Worm (Caenorhabditis elegans): ENCODE measurements around the gene memi-3.
A peak's percentile ranks its signal among the peaks of the same experiment; 100 is the strongest.

memi-3 gene

DNA sequence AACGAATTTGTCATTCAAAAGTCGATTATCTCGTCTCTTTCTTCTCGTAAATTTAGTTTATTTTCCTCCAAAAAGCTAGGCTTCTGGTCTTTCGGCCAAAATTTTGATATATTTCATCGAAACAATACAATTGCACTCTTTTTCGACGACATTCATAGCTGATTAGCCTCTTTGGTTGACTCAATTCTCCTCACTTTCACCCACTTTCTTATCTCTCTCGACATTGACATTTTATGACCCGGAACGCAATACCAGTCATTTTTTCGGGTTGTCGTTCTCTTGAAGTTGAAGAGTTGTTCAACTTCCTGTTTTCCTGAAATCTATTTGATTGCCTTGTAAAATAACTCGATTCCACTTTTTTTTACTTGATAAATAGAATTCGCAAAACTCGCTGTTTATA, 31.4 kb upstream of the memi-3 start:
- no peak for TF ChIP-seq tbx-2 (tag; optimal IDR thresholded peaks at IDR 0.05)
- TF ChIP-seq pqm-1 (tag; optimal IDR thresholded peaks at IDR 0.05) = no peak
- no peak for TF ChIP-seq zip-5 (tag; optimal IDR thresholded peaks at IDR 0.05)
- no peak for TF ChIP-seq ceh-2 (tag; optimal IDR thresholded peaks at IDR 0.05)
- no peak for TF ChIP-seq nhr-232 (tag; optimal IDR thresholded peaks at IDR 0.05)
- TF ChIP-seq hlh-13 (GFP tag; optimal IDR thresholded peaks at IDR 0.05) = no peak
- TF ChIP-seq dmd-4 (tag; optimal IDR thresholded peaks at IDR 0.05; ENCODE audit: borderline replicate concordance) = no peak
- no peak for TF ChIP-seq tbx-7 (tag; optimal IDR thresholded peaks at IDR 0.05)
- TF ChIP-seq elt-2 (tag; optimal IDR thresholded peaks at IDR 0.05) = no peak
- no peak for TF ChIP-seq hlh-30 (tag; optimal IDR thresholded peaks at IDR 0.05; ENCODE audit: insufficient read depth)
- no peak for TF ChIP-seq pax-1 (tag; optimal IDR thresholded peaks at IDR 0.05)
- no peak for TF ChIP-seq elt-4 (tag; optimal IDR thresholded peaks at IDR 0.05)
- TF ChIP-seq lin-11 (tag; optimal IDR thresholded peaks at IDR 0.05) = no peak
- no peak for TF ChIP-seq ceh-18 (tag; optimal IDR thresholded peaks at IDR 0.05)

DNA sequence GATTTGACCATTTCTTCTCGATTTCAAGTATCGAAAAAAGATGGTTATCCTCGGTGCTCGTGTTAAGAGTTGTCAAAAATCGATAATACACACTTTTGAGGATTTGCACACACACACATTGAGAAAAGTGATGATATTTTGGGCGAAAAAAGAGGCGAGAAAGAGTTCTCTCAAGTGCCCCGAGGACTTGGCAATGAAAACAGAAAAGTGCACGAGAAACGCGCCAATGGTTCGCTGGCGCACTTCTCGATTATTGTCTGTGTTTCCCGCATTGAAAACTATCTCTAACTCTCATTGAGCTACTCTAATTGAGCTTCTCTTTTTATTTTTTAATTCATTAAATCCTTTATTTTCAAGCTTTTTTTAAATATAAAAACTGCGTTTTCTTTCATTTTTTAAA, 30.6 kb upstream of the memi-3 start:
- TF ChIP-seq unc-3 (GFP tag; conservative IDR thresholded peaks at IDR 0.05) (no peak), unc-3 (tag; optimal IDR thresholded peaks at IDR 0.05) (no peak), rnt-1 (tag; optimal IDR thresholded peaks at IDR 0.05) (no peak), nfya-1 (tag; optimal IDR thresholded peaks at IDR 0.05) (peak; percentile 45), tbx-2 (tag; optimal IDR thresholded peaks at IDR 0.05) (peak; percentile 58), ceh-48 (tag; optimal IDR thresholded peaks at IDR 0.05) (peak; percentile 33), sdc-2 (tag; optimal IDR thresholded peaks at IDR 0.05) (no peak), ceh-34 (tag; optimal IDR thresholded peaks at IDR 0.05) (no peak), ceh-18 (tag; optimal IDR thresholded peaks at IDR 0.05) (peak; percentile 51), pros-1 (tag; optimal IDR thresholded peaks at IDR 0.05) (no peak), che-1 (tag; optimal IDR thresholded peaks at IDR 0.05) (no peak), dve-1 (tag; optimal IDR thresholded peaks at IDR 0.05) (no peak), ceh-2 (tag; optimal IDR thresholded peaks at IDR 0.05) (no peak), hlh-8 (tag; optimal IDR thresholded peaks at IDR 0.05) (no peak), ceh-45 (GFP tag; IDR thresholded peaks at IDR 0.05) (no peak), dmd-4 (tag; optimal IDR thresholded peaks at IDR 0.05; ENCODE audit: borderline replicate concordance) (no peak), pax-1 (tag; optimal IDR thresholded peaks at IDR 0.05) (no peak), nhr-11 (tag; optimal IDR thresholded peaks at IDR 0.05) (no peak), unc-42 (tag; optimal IDR thresholded peaks at IDR 0.05) (peak; percentile 41), ceh-31 (tag; optimal IDR thresholded peaks at IDR 0.05) (peak; percentile 22), elt-4 (tag; optimal IDR thresholded peaks at IDR 0.05) (no peak), ceh-9 (tag; optimal IDR thresholded peaks at IDR 0.05) (no peak), odd-2 (tag; optimal IDR thresholded peaks at IDR 0.05) (no peak), fax-1 (tag; optimal IDR thresholded peaks at IDR 0.05) (no peak)

ce11 chrIV:11431448-11431847, 28.3 kb upstream of the memi-3 start:
- no peak for TF ChIP-seq ceh-24 (tag; optimal IDR thresholded peaks at IDR 0.05)
- peak; percentile 90 for TF ChIP-seq unc-42 (tag; optimal IDR thresholded peaks at IDR 0.05)

ce11 chrIV:11425442-11425841, 22.3 kb upstream of the memi-3 start, which contains the start of gene kin-4:
Gene kin-4, plus strand, starts transcription at chrIV:11425742.
- no peak for TF ChIP-seq hlh-8 (tag; optimal IDR thresholded peaks at IDR 0.05)
- TF ChIP-seq unc-3 (GFP tag; conservative IDR thresholded peaks at IDR 0.05) = no peak
- no peak for TF ChIP-seq unc-3 (tag; optimal IDR thresholded peaks at IDR 0.05)
- TF ChIP-seq ahr-1 (tag; optimal IDR thresholded peaks at IDR 0.05) = no peak
- TF ChIP-seq ets-4 (tag; optimal IDR thresholded peaks at IDR 0.05) = no peak
- TF ChIP-seq T23F11.4 (GFP tag; optimal IDR thresholded peaks at IDR 0.05) = no peak
- TF ChIP-seq sox-4 (tag; optimal IDR thresholded peaks at IDR 0.05) = no peak
- no peak for TF ChIP-seq syd-9 (tag; optimal IDR thresholded peaks at IDR 0.05)
- no peak for TF ChIP-seq ceh-24 (tag; optimal IDR thresholded peaks at IDR 0.05)
- TF ChIP-seq tbx-2 (tag; optimal IDR thresholded peaks at IDR 0.05) = no peak
- TF ChIP-seq eyg-1 (tag; optimal IDR thresholded peaks at IDR 0.05) = no peak
- no peak for TF ChIP-seq F13H6.1 (tag; optimal IDR thresholded peaks at IDR 0.05)

Data from whole organism, late embryonic.